Worm (Caenorhabditis elegans): ENCODE measurements around the gene T25B6.4.

ce11 chrX:9021645-9022044, 6.1 kb downstream of the T25B6.4 start, which contains the start of gene T25B6.5:
- TF ChIP-seq mep-1 (tag; optimal IDR thresholded peaks at IDR 0.05): no peak
- TF ChIP-seq unc-39 (tag; optimal IDR thresholded peaks at IDR 0.05): no peak
- no peak for TF ChIP-seq nhr-28 (tag; optimal IDR thresholded peaks at IDR 0.05)
- TF ChIP-seq bed-3 (GFP tag; optimal IDR thresholded peaks at IDR 0.05): no peak
- no peak for TF ChIP-seq blmp-1 (tag; optimal IDR thresholded peaks at IDR 0.05)

Measured in whole organism, mixed stage, embryonic.